Worm (Caenorhabditis elegans) whole organism, mixed stage, embryonic: Measurements from ENCODE around the gene K07D4.5.

Source experiments
- cnd-1 ChIP-seq: fragments of 200-800 bp; sonication (Bioruptor generic); optimal IDR thresholded peaks from 2 replicates; lab custom pipeline; 2018; ENCODE audit warnings: mild to moderate bottlenecking, missing genetic modification characterization, missing compliant biosample characterization
- sem-2 ChIP-seq: fragments of 200-800 bp; sonication (Bioruptor generic); optimal IDR thresholded peaks from 2 replicates; lab custom pipeline; 2018; ENCODE audit warnings: mild to moderate bottlenecking, missing genetic modification characterization, missing compliant biosample characterization
- snpc-4 ChIP-seq: fragments of 150-350 bp; optimal IDR thresholded peaks from 2 replicates; lab custom pipeline; 2014; ENCODE audit warnings: missing biosample characterization, missing genetic modification characterization
- unc-39 ChIP-seq: fragments of 150-350 bp; optimal IDR thresholded peaks from 2 replicates; lab custom pipeline; 2014; ENCODE audit warnings: missing biosample characterization, missing genetic modification characterization
- unc-62 ChIP-seq: fragments of 150-350 bp; optimal IDR thresholded peaks from 2 replicates; lab custom pipeline; 2014; ENCODE audit warnings: missing biosample characterization, missing genetic modification reagents, missing genetic modification characterization

ce11 chrII:3982313-3982712, 43.0 kb downstream of the K07D4.5 start, which contains the start of gene lin-31:
- TF ChIP-seq cnd-1 (tag; lab: Kevin White, UChicago) (no peak), sem-2 (GFP tag; lab: Kevin White, UChicago) (no peak), unc-62 (GFP tag; lab: Kevin White, UChicago) (no peak), unc-39 (no peak), snpc-4 (tag; lab: Kevin White, UChicago) (no peak)
